Fruit fly (Drosophila melanogaster) whole organism, pupa: Measurements from ENCODE around the gene CG18135.

ENCODE experiments used
- CG10348 ChIP-seq: fragments of 200-800 bp; sonication (Bioruptor generic); IDR thresholded peaks from 2 replicates; pipeline ENCODE4 v1.3.6; 2022; ENCODE audit warnings: missing biosample characterization, missing genetic modification characterization
- CG12605 ChIP-seq: fragments of 200-800 bp; sonication (Bioruptor generic); IDR thresholded peaks from 2 replicates; pipeline ENCODE4 v1.3.6; 2022; ENCODE audit warnings: missing biosample characterization, missing genetic modification characterization
- CG14655 ChIP-seq: fragments of 200-800 bp; sonication (Bioruptor generic); optimal IDR thresholded peaks from 3 replicates; lab custom pipeline; 2017; ENCODE audit warnings: mild to moderate bottlenecking, missing biosample characterization, missing genetic modification reagents, missing genetic modification characterization
- CG15710 ChIP-seq: fragments of 200-800 bp; sonication (Bioruptor generic); optimal IDR thresholded peaks from 2 replicates; lab custom pipeline; 2018; ENCODE audit warnings: missing biosample characterization, mild to moderate bottlenecking, missing genetic modification characterization, moderate library complexity
- CG34367 ChIP-seq: fragments of 200-800 bp; sonication (Bioruptor generic); optimal IDR thresholded peaks from 2 replicates; lab custom pipeline; 2018; ENCODE audit warnings: missing biosample characterization, mild to moderate bottlenecking, missing genetic modification characterization
- CG4496 ChIP-seq: fragments of 200-800 bp; sonication (Bioruptor generic); IDR thresholded peaks from 3 replicates; pipeline ENCODE4 v1.3.6; 2022; ENCODE audit warnings: missing biosample characterization, missing genetic modification characterization
- CG8159 ChIP-seq: fragments of 200-800 bp; sonication (Bioruptor generic); optimal IDR thresholded peaks from 3 replicates; lab custom pipeline; 2018; ENCODE audit warnings: missing biosample characterization, mild to moderate bottlenecking, missing genetic modification characterization, moderate library complexity
- CG8301 ChIP-seq: fragments of 200-800 bp; sonication (Bioruptor generic); optimal IDR thresholded peaks from 2 replicates; lab custom pipeline; 2018; ENCODE audit warnings: missing biosample characterization, mild to moderate bottlenecking, missing genetic modification characterization
- Pif1A ChIP-seq: fragments of 200-800 bp; sonication (Bioruptor generic); optimal IDR thresholded peaks from 3 replicates; lab custom pipeline; 2016; ENCODE audit warnings: missing biosample characterization, missing genetic modification characterization
- Pif1B ChIP-seq: fragments of 200-800 bp; sonication (Bioruptor generic); optimal IDR thresholded peaks from 3 replicates; lab custom pipeline; 2016; ENCODE audit warnings: missing biosample characterization, missing genetic modification characterization
- Snoo ChIP-seq: fragments of 200-800 bp; sonication (Bioruptor generic); optimal IDR thresholded peaks from 3 replicates; lab custom pipeline; 2017; ENCODE audit warnings: missing biosample characterization, mild to moderate bottlenecking, missing genetic modification characterization, inconsistent platforms
- fd96Ca ChIP-seq: fragments of 200-800 bp; sonication (Bioruptor generic); IDR thresholded peaks from 3 replicates; pipeline ENCODE4 v1.3.6; 2022; ENCODE audit warnings: missing biosample characterization, missing genetic modification characterization
- gl ChIP-seq: fragments of 200-800 bp; sonication (Bioruptor generic); optimal IDR thresholded peaks from 2 replicates; lab custom pipeline; 2018; ENCODE audit warnings: missing biosample characterization, mild to moderate bottlenecking, missing genetic modification characterization

DNA sequence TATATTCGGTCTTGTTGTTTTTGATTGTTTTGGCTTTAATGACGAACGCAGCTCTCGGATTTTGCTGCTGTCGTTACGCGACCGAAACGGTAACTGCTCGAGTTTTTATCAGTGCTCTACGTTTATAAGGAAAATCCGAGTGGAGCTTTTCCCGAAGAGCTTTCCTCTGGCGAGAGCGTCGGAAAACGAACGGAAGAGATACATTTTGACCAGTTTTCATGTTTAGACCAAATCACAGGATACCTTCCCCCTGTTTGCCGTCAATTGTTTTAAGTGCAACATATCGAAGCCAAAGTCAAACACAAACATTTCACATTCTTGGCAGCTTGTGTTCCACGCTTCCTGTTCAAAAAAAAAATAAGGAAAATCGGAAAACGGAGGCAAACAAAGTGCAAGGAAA, 52.1 kb downstream of the CG18135 start, which contains the start of gene CG32204:
- no peak for TF ChIP-seq gl
- TF ChIP-seq CG12605 (GFP tag; lab: Robert Waterston, UW) = no peak
- TF ChIP-seq CG4496 = no peak
- TF ChIP-seq CG8159 (tag; lab: Kevin White, UChicago) = no peak
- TF ChIP-seq fd96Ca (GFP tag; lab: Robert Waterston, UW) = no peak
- no peak for TF ChIP-seq CG10348 (GFP tag; lab: Robert Waterston, UW)
- TF ChIP-seq CG15710 (tag; lab: Kevin White, UChicago) = no peak
- TF ChIP-seq CG14655 = no peak
- TF ChIP-seq Pif1A = no peak
- TF ChIP-seq Snoo = no peak
- no peak for TF ChIP-seq Pif1B (GFP tag; lab: Kevin White, UChicago)
- TF ChIP-seq CG34367 = no peak
- TF ChIP-seq CG8301 (tag; lab: Kevin White, UChicago) = no peak
